Fruit fly (Drosophila melanogaster): ENCODE results near the gene CG43317.
A peak's percentile ranks its signal among the peaks of the same experiment; 100 is the strongest.

CG43317 gene

DNA sequence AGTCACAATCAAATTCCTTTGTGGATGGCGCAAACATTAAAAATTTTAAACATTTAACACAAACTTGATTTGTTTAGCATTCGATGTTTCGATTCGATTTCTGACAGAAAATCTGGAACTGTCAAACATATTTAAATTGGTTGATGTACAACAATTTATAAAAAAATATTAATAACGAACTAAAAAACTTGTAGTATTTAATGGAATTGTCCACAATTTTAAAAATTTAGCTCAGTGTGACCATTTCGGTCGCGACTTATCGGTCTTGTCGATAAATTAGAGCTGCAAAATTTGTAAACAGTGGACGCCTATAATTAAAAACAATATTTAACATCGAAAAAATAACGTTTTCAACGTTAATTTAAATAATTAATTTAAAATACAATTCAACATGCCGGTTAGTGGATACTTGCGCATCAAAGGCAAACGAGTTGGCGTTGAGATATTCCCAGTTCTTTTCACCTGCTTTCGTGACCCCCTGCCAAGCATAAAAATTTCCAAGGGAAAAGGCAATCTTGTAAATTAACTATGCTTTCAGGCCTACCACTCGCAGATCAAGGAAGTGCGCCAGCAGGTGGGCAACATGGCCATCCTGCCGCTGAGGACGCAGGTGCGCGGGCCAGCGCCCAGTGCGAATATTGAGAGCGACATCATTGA lies at the start of gene CG43317, which contains the start of gene Arpc3A:
Gene CG43317, minus strand, starts transcription at position 51 of the 657 bp plus-strand sequence.
Gene Arpc3A, plus strand, starts transcription at position 274 of the 657 bp plus-strand sequence.
- TF ChIP-seq sr (GFP tag; IDR thresholded peaks at IDR 0.05) (no peak), trem (tag; optimal IDR thresholded peaks at IDR 0.05) (peak; percentile 40), Sry-δ (GFP tag; optimal IDR thresholded peaks at IDR 0.05) (peak; percentile 48), gfzf (GFP tag; optimal IDR thresholded peaks at IDR 0.05) (peak; percentile 41), abd-A (tag; optimal IDR thresholded peaks at IDR 0.05) (no peak), salm (tag; optimal IDR thresholded peaks at IDR 0.05) (no peak), sug (tag; optimal IDR thresholded peaks at IDR 0.05) (peak; percentile 91), YL-1 (GFP tag; optimal IDR thresholded peaks at IDR 0.05) (peak; percentile 26), sens (GFP tag) (peak; percentile 38), MBD-R2 (GFP tag; IDR thresholded peaks at IDR 0.05) (peak; percentile 51), chinmo (GFP tag; IDR thresholded peaks at IDR 0.05; ENCODE audit: partially characterized antibody) (0 out of 4 replicates have a peak, but pooled peaks have one; percentile 34), Opbp (GFP tag; IDR thresholded peaks at IDR 0.05; ENCODE audit: partially characterized antibody) (0 out of 3 replicates have a peak, but pooled peaks have one; percentile 40), CG2116 (GFP tag; optimal IDR thresholded peaks at IDR 0.05) (peak; percentile 77), CG8281 (tag; optimal IDR thresholded peaks at IDR 0.05) (no peak), CG2712 (tag; optimal IDR thresholded peaks at IDR 0.05) (peak; percentile 6), row (GFP tag; IDR thresholded peaks at IDR 0.05) (peak; percentile 17; the same call in 1 of the 3 replicates), Myb (GFP tag; optimal IDR thresholded peaks at IDR 0.05) (peak; percentile 29), CG1024 (GFP tag; IDR thresholded peaks at IDR 0.05) (no peak), CG4617 (GFP tag; optimal IDR thresholded peaks at IDR 0.05; ENCODE audit: borderline replicate concordance) (peak; percentile 56), CG10267 (tag; optimal IDR thresholded peaks at IDR 0.05) (peak; percentile 33), Dll (GFP tag; IDR thresholded peaks at IDR 0.05; ENCODE audit: partially characterized antibody) (peak; percentile 50; the same call in 2 of the 4 replicates), CG15514 (GFP tag; optimal IDR thresholded peaks at IDR 0.05) (peak; percentile 9), CG13287 (GFP tag; IDR thresholded peaks at IDR 0.05; ENCODE audit: partially characterized antibody) (peak; percentile 42), pzg (GFP tag; optimal IDR thresholded peaks at IDR 0.05) (peak; percentile 25), Dp (GFP tag; optimal IDR thresholded peaks at IDR 0.05) (peak; percentile 65), CG2120 (GFP tag; optimal IDR thresholded peaks at IDR 0.05) (peak; percentile 4), CG30020 (tag; optimal IDR thresholded peaks at IDR 0.05) (peak; percentile 11), Med (GFP tag) (peak; percentile 15), CG6813 (GFP tag; optimal IDR thresholded peaks at IDR 0.05) (no peak), CG6791 (GFP tag; IDR thresholded peaks at IDR 0.05; ENCODE audit: partially characterized antibody) (peak; percentile 14; the same call in 1 of the 3 replicates), CG3838 (GFP tag; optimal IDR thresholded peaks at IDR 0.05) (no peak), CG10654 (GFP tag; optimal IDR thresholded peaks at IDR 0.05) (no peak), mld (GFP tag; IDR thresholded peaks at IDR 0.05; ENCODE audit: partially characterized antibody) (no peak), CG14710 (tag; optimal IDR thresholded peaks at IDR 0.05) (peak; percentile 22), kay (GFP tag; optimal IDR thresholded peaks at IDR 0.05) (peak; percentile 51), Dref (GFP tag; IDR thresholded peaks at IDR 0.05) (peak; percentile 63), Sin3A (optimal IDR thresholded peaks at IDR 0.05) (no peak), MESR4 (GFP tag; optimal IDR thresholded peaks at IDR 0.05) (peak; percentile 48), CG9797 (GFP tag; optimal IDR thresholded peaks at IDR 0.05) (peak; percentile 37), CG6175 (GFP tag; IDR thresholded peaks at IDR 0.05) (no peak), prd (optimal IDR thresholded peaks at IDR 0.05) (no peak), prd (GFP tag; IDR thresholded peaks at IDR 0.05) (0 out of 3 replicates have a peak, but pooled peaks have one; percentile 22), E2f2 (GFP tag; IDR thresholded peaks at IDR 0.05) (peak; percentile 76), CG13123 (GFP tag; optimal IDR thresholded peaks at IDR 0.05) (no peak), CG3995 (GFP tag; optimal IDR thresholded peaks at IDR 0.05) (peak; percentile 48), CG6683 (GFP tag; optimal IDR thresholded peaks at IDR 0.05) (no peak), stwl (tag; optimal IDR thresholded peaks at IDR 0.05) (peak; percentile 69), BEAF-32 (GFP tag; optimal IDR thresholded peaks at IDR 0.05) (peak; percentile 46)

All from whole organism, embryonic.